Worm (Caenorhabditis elegans): Measurements from ENCODE around the gene srw-143.

srw-143 gene

DNA sequence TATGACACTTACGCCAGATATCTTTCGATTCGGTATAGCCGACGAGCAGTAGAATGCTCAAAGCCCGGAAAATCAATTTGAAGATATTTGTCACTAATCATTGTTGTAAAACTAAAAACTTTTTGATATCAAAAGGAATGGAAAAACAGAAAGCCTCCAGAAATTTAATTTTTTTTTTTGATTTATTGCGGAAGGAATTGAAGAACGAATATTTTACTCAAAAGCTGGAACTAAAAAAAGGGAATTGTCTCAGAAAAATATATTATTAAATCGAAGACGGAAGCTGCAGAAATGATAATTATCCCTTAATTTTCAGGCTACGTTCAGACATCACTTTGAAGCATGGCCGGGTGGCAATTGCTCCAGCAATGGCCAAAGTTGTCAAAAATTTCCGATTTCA is 2.6 kb upstream of the srw-143 start, which contains the start of gene srw-137:
srw-137 (minus strand) TSS at position 101 of the 400 bp plus-strand sequence.
- TF ChIP-seq hrde-1 (tag; optimal IDR thresholded peaks at IDR 0.05; ENCODE audit: borderline replicate concordance) (no peak), Y79H2A.3 (GFP tag; conservative IDR thresholded peaks at IDR 0.05) (no peak), Y95B8A.8 (GFP tag; IDR thresholded peaks at IDR 0.05) (no peak), bed-1 (GFP tag; IDR thresholded peaks at IDR 0.05) (no peak), nhr-80 (tag; optimal IDR thresholded peaks at IDR 0.05) (no peak), F10E7.11 (tag; optimal IDR thresholded peaks at IDR 0.05) (no peak), pha-4 (tag; optimal IDR thresholded peaks at IDR 0.05) (no peak), nhr-179 (tag; optimal IDR thresholded peaks at IDR 0.05) (no peak), dpl-1 (GFP tag; optimal IDR thresholded peaks at IDR 0.05) (no peak), rcor-1 (GFP tag; IDR thresholded peaks at IDR 0.05) (no peak), mxl-1 (tag; optimal IDR thresholded peaks at IDR 0.05) (no peak), nfyb-1 (GFP tag; IDR thresholded peaks at IDR 0.05) (no peak), sea-2 (GFP tag; IDR thresholded peaks at IDR 0.05) (no peak), hlh-12 (tag; optimal IDR thresholded peaks at IDR 0.05) (no peak), lin-26 (GFP tag; IDR thresholded peaks at IDR 0.05) (no peak), atf-7 (tag; optimal IDR thresholded peaks at IDR 0.05) (no peak), mcd-1 (GFP tag; IDR thresholded peaks at IDR 0.05) (no peak), B0035.1 (tag; optimal IDR thresholded peaks at IDR 0.05) (no peak)

DNA sequence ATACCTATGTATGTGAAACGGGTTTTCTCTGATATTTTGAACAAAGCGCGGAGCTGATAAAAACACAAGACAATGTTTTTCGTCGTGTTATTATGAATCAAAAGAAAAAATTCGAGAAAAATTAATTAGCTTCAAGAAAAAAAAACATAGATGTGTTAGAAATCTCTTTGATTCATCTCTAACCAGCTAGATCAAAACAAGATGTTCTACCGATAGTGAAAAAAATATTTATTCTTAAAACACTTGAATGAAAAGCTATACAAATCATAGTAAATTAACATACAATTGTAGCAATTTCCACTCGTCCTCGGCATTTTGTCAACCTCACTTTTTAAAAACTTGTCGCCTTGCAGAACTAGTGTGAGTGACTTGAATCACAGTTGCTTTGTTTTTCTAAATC is 942 bp upstream of the srw-143 start:
- TF ChIP-seq efl-1 (GFP tag; optimal IDR thresholded peaks at IDR 0.05): no peak
- no peak for TF ChIP-seq B0261.1 (tag; optimal IDR thresholded peaks at IDR 0.05)
- no peak for TF ChIP-seq ztf-6 (GFP tag; IDR thresholded peaks at IDR 0.05)
- no peak for TF ChIP-seq madf-8 (GFP tag; conservative IDR thresholded peaks at IDR 0.05)
- TF ChIP-seq ama-1 (optimal IDR thresholded peaks at IDR 0.05): no peak
- no peak for TF ChIP-seq ama-1 (GFP tag; optimal IDR thresholded peaks at IDR 0.05)
- TF ChIP-seq ceh-58 (GFP tag; IDR thresholded peaks at IDR 0.05): no peak
- no peak for TF ChIP-seq cebp-1 (GFP tag; IDR thresholded peaks at IDR 0.05)
- no peak for TF ChIP-seq cebp-1 (tag; optimal IDR thresholded peaks at IDR 0.05)
- TF ChIP-seq Y56A3A.18 (GFP tag; IDR thresholded peaks at IDR 0.05): no peak
- TF ChIP-seq Y79H2A.3 (GFP tag; conservative IDR thresholded peaks at IDR 0.05): no peak
- no peak for TF ChIP-seq die-1 (tag; optimal IDR thresholded peaks at IDR 0.05)
- TF ChIP-seq nhr-120 (GFP tag; IDR thresholded peaks at IDR 0.05): no peak
- TF ChIP-seq sptf-2 (GFP tag; optimal IDR thresholded peaks at IDR 0.05): no peak
- no peak for TF ChIP-seq mel-28 (tag; optimal IDR thresholded peaks at IDR 0.05; ENCODE audit: borderline replicate concordance)
- TF ChIP-seq bed-2 (GFP tag; IDR thresholded peaks at IDR 0.05): no peak
- TF ChIP-seq pha-4 (tag; optimal IDR thresholded peaks at IDR 0.05): no peak
- no peak for TF ChIP-seq repo-1 (tag; optimal IDR thresholded peaks at IDR 0.05)

DNA sequence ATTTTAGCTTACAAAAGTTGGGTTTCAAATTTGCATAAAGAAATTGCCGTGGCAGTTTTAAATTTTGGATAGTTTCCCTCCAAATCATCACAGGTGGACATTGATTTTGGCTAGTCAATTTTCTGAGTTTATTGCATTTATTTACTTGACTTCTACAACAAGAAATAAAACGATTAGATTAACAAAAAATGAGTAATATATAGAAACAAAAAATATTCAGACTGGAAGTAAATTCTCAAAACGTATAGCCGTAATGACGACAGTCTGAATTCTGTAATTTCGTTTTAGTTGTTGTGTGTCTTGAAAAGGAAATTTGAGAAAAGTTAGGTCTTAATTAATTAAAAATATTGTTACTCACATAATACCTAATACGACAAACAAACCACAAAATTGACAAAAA is 2.8 kb downstream of the srw-143 start, which contains the start of gene srw-141:
srw-141 (minus strand) TSS at position 101 of the 400 bp plus-strand sequence.
- TF ChIP-seq ceh-58 (GFP tag; IDR thresholded peaks at IDR 0.05) (no peak), C17E4.6 (GFP tag; IDR thresholded peaks at IDR 0.05) (no peak), hsf-1 (GFP tag; IDR thresholded peaks at IDR 0.05) (no peak), unc-62 (GFP tag; optimal IDR thresholded peaks at IDR 0.05) (no peak), madf-6 (GFP tag; IDR thresholded peaks at IDR 0.05) (no peak), snpc-3.4 (tag; optimal IDR thresholded peaks at IDR 0.05) (no peak), ztf-3 (GFP tag; optimal IDR thresholded peaks at IDR 0.05) (no peak), lin-40 (tag; optimal IDR thresholded peaks at IDR 0.05) (no peak), pha-4 (tag; optimal IDR thresholded peaks at IDR 0.05) (no peak)

All from whole organism, young adult.